Fruit fly (Drosophila melanogaster) whole organism, adult: Measurements from ENCODE around the gene CG18622.

Experiments used
- CG11617 ChIP-seq: fragments of 200-800 bp; sonication (Bioruptor generic); optimal IDR thresholded peaks from 2 replicates; lab custom pipeline; 2017; ENCODE audit warnings: mild to moderate bottlenecking, missing biosample characterization, missing genetic modification reagents, missing genetic modification characterization
- CG14711 ChIP-seq: fragments of 200-800 bp; sonication (Bioruptor generic); optimal IDR thresholded peaks from 2 replicates; lab custom pipeline; 2018; ENCODE audit warnings: missing biosample characterization, mild to moderate bottlenecking, missing genetic modification characterization, moderate library complexity
- CG5204 ChIP-seq: fragments of 200-800 bp; sonication (Bioruptor generic); optimal IDR thresholded peaks from 2 replicates; lab custom pipeline; 2016; ENCODE audit warnings: missing biosample characterization, missing genetic modification characterization
- CG7045 ChIP-seq: fragments of 200-800 bp; sonication (Bioruptor generic); optimal IDR thresholded peaks from 2 replicates; lab custom pipeline; 2017; ENCODE audit warnings: missing biosample characterization, mild to moderate bottlenecking, missing genetic modification characterization
- CG7101 ChIP-seq: fragments of 200-800 bp; sonication (Bioruptor generic); optimal IDR thresholded peaks from 2 replicates; lab custom pipeline; 2018; ENCODE audit warnings: missing biosample characterization, mild to moderate bottlenecking, missing genetic modification characterization, moderate library complexity
- Clk ChIP-seq: fragments of 200-800 bp; sonication (Bioruptor generic); optimal IDR thresholded peaks from 2 replicates; lab custom pipeline; 2017; ENCODE audit warnings: missing biosample characterization, missing genetic modification characterization
- Hr96 ChIP-seq: fragments of 200-800 bp; sonication (Bioruptor generic); optimal IDR thresholded peaks from 2 replicates; lab custom pipeline; 2016; ENCODE audit warnings: missing biosample characterization, missing genetic modification characterization
- Mnt ChIP-seq: fragments of 200-800 bp; sonication (Bioruptor generic); optimal IDR thresholded peaks from 2 replicates; lab custom pipeline; 2016; ENCODE audit warnings: missing biosample characterization, mild to moderate bottlenecking, missing genetic modification characterization
- bab1 ChIP-seq: fragments of 200-800 bp; sonication (Bioruptor generic); optimal IDR thresholded peaks from 3 replicates; lab custom pipeline; 2019; ENCODE audit warnings: missing biosample characterization, mild to moderate bottlenecking, missing genetic modification characterization, moderate library complexity
- cnc ChIP-seq, 2 experiments: fragments of >200 bp; optimal IDR thresholded peaks; 2 replicates each; lab custom pipeline; 2017
- kay ChIP-seq: fragments of 200-800 bp; sonication (Bioruptor generic); peaks from one replicate; lab custom pipeline; 2016; ENCODE audit warnings: missing biosample characterization, missing genetic modification characterization, borderline replicate concordance
- pad ChIP-seq: fragments of 200-800 bp; sonication (Bioruptor generic); optimal IDR thresholded peaks from 3 replicates; lab custom pipeline; 2017; ENCODE audit warnings: missing biosample characterization, missing genetic modification characterization, mild to moderate bottlenecking, moderate library complexity, missing genetic modification reagents
- tj ChIP-seq: fragments of 200-800 bp; sonication (Bioruptor generic); optimal IDR thresholded peaks from 3 replicates; lab custom pipeline; 2017; ENCODE audit warnings: missing biosample characterization, mild to moderate bottlenecking, missing genetic modification characterization, moderate library complexity

- TF ChIP-seq CG11617 (GFP tag; lab: Kevin White, UChicago) (no peak), bab1 (GFP tag; lab: Kevin White, UChicago) (no peak), CG7045 (GFP tag; lab: Kevin White, UChicago) (no peak), CG14711 (tag; lab: Kevin White, UChicago) (no peak), cnc (optimal IDR thresholded peaks at IDR 0.05; lab: Kevin White, UChicago) (no peak), Clk (no peak), pad (GFP tag; lab: Kevin White, UChicago) (no peak), tj (GFP tag; lab: Kevin White, UChicago) (no peak), Hr96 (no peak), kay (no peak), Mnt (no peak), CG5204 (GFP tag; lab: Kevin White, UChicago) (no peak), CG7101 (tag; lab: Kevin White, UChicago) (no peak)
Observed at dm6 chr3R:16972136-16972535, 15.4 kb downstream of the CG18622 start, which contains the start of gene Abd-B.
